Worm (Caenorhabditis elegans) whole organism, young adult: ENCODE measurements around the gene F57B1.5.

Experiments
- Y56A3A.18 ChIP-seq: fragments of 200-800 bp; sonication (Bioruptor generic); IDR thresholded peaks from 2 replicates; pipeline ENCODE4 v1.3.6; 2022; ENCODE audit warnings: missing genetic modification reagents, missing genetic modification characterization, missing compliant biosample characterization
- bed-2 ChIP-seq: fragments of 200-800 bp; sonication (Bioruptor generic); IDR thresholded peaks from 2 replicates; pipeline ENCODE4 v1.3.6; 2022; ENCODE audit warnings: missing genetic modification reagents, missing genetic modification characterization, missing compliant biosample characterization
- efl-1 ChIP-seq: fragments of 150-350 bp; optimal IDR thresholded peaks from 2 replicates; lab custom pipeline; 2014; ENCODE audit warnings: missing biosample characterization, missing genetic modification reagents, missing genetic modification characterization
- nfya-1 ChIP-seq: sonication (generic microtip); optimal IDR thresholded peaks from 2 replicates; lab custom pipeline; 2017; ENCODE audit warnings: antibody characterized with exemption, missing compliant biosample characterization, missing genetic modification characterization, borderline replicate concordance; ENCODE audit not compliant: insufficient read depth
- repo-1 ChIP-seq: sonication (generic microtip); optimal IDR thresholded peaks from 2 replicates; lab custom pipeline; 2017; ENCODE audit warnings: mild to moderate bottlenecking, missing genetic modification characterization, missing compliant biosample characterization
- rpc-1 ChIP-seq, 2 experiments: fragments of 150-350 bp in 1 of 2; sonication (generic microtip) in 1 of 2; optimal IDR thresholded peaks; 2 replicates each; lab custom pipeline; 2014 to 2018; ENCODE audit warnings: missing biosample characterization in 1 of 2, missing genetic modification characterization in 1 of 2, missing genetic modification reagents in 1 of 2, missing genotype in 1 of 2
- unc-130 ChIP-seq: sonication (generic microtip); optimal IDR thresholded peaks from 2 replicates; lab custom pipeline; 2016; ENCODE audit warnings: missing genetic modification reagents, missing genetic modification characterization, missing compliant biosample characterization

ce11 chrV:13184137-13184536 lies 23.4 kb upstream of the F57B1.5 start, which contains the start of gene T09E8.4:
- TF ChIP-seq Y56A3A.18 (GFP tag; lab: Robert Waterston, UW) (no peak), bed-2 (GFP tag; lab: Robert Waterston, UW) (no peak), unc-130 (no peak), efl-1 (GFP tag; lab: Kevin White, UChicago) (no peak), repo-1 (tag; lab: Kevin White, UChicago) (no peak), nfya-1 (no peak), rpc-1 (optimal IDR thresholded peaks at IDR 0.05; lab: Kevin White, UChicago) (no peak), rpc-1 (tag; optimal IDR thresholded peaks at IDR 0.05; lab: Kevin White, UChicago) (no peak)
